Worm (Caenorhabditis elegans): ENCODE results near the gene col-77.

The col-77 gene

ce11 chrII:8328820-8329339 is 30.3 kb downstream of the col-77 start, which contains the start of gene hel-1 (continued):
- no peak for TF ChIP-seq daf-12 (tag; optimal IDR thresholded peaks at IDR 0.05)
- TF ChIP-seq mdl-1 (tag; optimal IDR thresholded peaks at IDR 0.05) = peak in 1 of 2 experiments; percentile 65
- no peak for TF ChIP-seq ceh-32 (tag; optimal IDR thresholded peaks at IDR 0.05; ENCODE audit: poor library complexity)
- no peak for TF ChIP-seq nhr-111 (GFP tag; optimal IDR thresholded peaks at IDR 0.05)
- TF ChIP-seq nhr-11 (tag; optimal IDR thresholded peaks at IDR 0.05) = peak; percentile 91
- no peak for TF ChIP-seq daf-8 (GFP tag; IDR thresholded peaks at IDR 0.05)
- TF ChIP-seq pha-4 (GFP tag; IDR thresholded peaks at IDR 0.05) = no peak
- TF ChIP-seq pha-4 (tag; optimal IDR thresholded peaks at IDR 0.05) = no peak
- TF ChIP-seq ZK546.5 (tag; optimal IDR thresholded peaks at IDR 0.05) = no peak
- TF ChIP-seq dpl-1 (GFP tag; optimal IDR thresholded peaks at IDR 0.05) = peak; percentile 91
- peak; percentile 63 for TF ChIP-seq rbr-2 (tag; optimal IDR thresholded peaks at IDR 0.05)
- no peak for TF ChIP-seq gei-8 (GFP tag; optimal IDR thresholded peaks at IDR 0.05)
- no peak for TF ChIP-seq madf-5 (GFP tag; IDR thresholded peaks at IDR 0.05)
- TF ChIP-seq ceh-62 (tag; optimal IDR thresholded peaks at IDR 0.05) = no peak
- no peak for TF ChIP-seq zfp-3 (GFP tag; conservative IDR thresholded peaks at IDR 0.05)
- peak; percentile 50; the same call in 1 of the 2 replicates for TF ChIP-seq ceh-20 (GFP tag; IDR thresholded peaks at IDR 0.05)
- TF ChIP-seq F26F4.8 (GFP tag; conservative IDR thresholded peaks at IDR 0.05) = no peak
- no peak for TF ChIP-seq pqm-1 (tag; optimal IDR thresholded peaks at IDR 0.05)
- peak in 1 of 2 experiments; percentile 88 for TF ChIP-seq unc-62 (GFP tag; optimal IDR thresholded peaks at IDR 0.05 in 1 of 2)
- no peak for TF ChIP-seq unc-62 (tag; optimal IDR thresholded peaks at IDR 0.05)
- peak; percentile 30 for TF ChIP-seq nhr-28 (tag; optimal IDR thresholded peaks at IDR 0.05)
- TF ChIP-seq jun-1 (tag; optimal IDR thresholded peaks at IDR 0.05) = no peak
- peak; percentile 60 for TF ChIP-seq unc-130 (GFP tag; optimal IDR thresholded peaks at IDR 0.05)
- 0 out of 2 replicates have a peak, but pooled peaks have one; percentile 39 for TF ChIP-seq ctbp-1 (GFP tag; IDR thresholded peaks at IDR 0.05)
- TF ChIP-seq aly-2 (tag; optimal IDR thresholded peaks at IDR 0.05) = no peak
- peak; percentile 41; the same call in 1 of the 2 replicates for TF ChIP-seq dmd-6 (GFP tag; IDR thresholded peaks at IDR 0.05)
- TF ChIP-seq ceh-28 (tag; optimal IDR thresholded peaks at IDR 0.05) = no peak
- peak; percentile 39; the same call in 1 of the 2 replicates for TF ChIP-seq egl-43 (GFP tag; IDR thresholded peaks at IDR 0.05)
- no peak for TF ChIP-seq duxl-1 (tag; optimal IDR thresholded peaks at IDR 0.05; ENCODE audit: poor library complexity)

- TF ChIP-seq unc-62 (GFP tag; optimal IDR thresholded peaks at IDR 0.05 in 1 of 2) (peak in 1 of 2 experiments; percentile 94), unc-62 (tag; optimal IDR thresholded peaks at IDR 0.05) (no peak), F10B5.3 (tag; optimal IDR thresholded peaks at IDR 0.05) (no peak), D1046.2 (GFP tag; IDR thresholded peaks at IDR 0.05) (no peak)
These were observed 31.7 kb downstream of the col-77 start for ce11 chrII:8327450-8327849.

- no peak for TF ChIP-seq dve-1 (tag; optimal IDR thresholded peaks at IDR 0.05; ENCODE audit: insufficient read depth)
- no peak for TF ChIP-seq daf-12 (tag; optimal IDR thresholded peaks at IDR 0.05)
- no peak for TF ChIP-seq nhr-6 (tag; optimal IDR thresholded peaks at IDR 0.05)
- no peak for TF ChIP-seq hlh-11 (tag; optimal IDR thresholded peaks at IDR 0.05)
- TF ChIP-seq duxl-1 (tag; optimal IDR thresholded peaks at IDR 0.05; ENCODE audit: poor library complexity) = peak; percentile 36
- no peak for TF ChIP-seq nhr-11 (tag; optimal IDR thresholded peaks at IDR 0.05)
- no peak for TF ChIP-seq zip-11 (GFP tag; IDR thresholded peaks at IDR 0.05)
- TF ChIP-seq skn-1 (tag; optimal IDR thresholded peaks at IDR 0.05) = no peak
- TF ChIP-seq unc-130 (GFP tag; optimal IDR thresholded peaks at IDR 0.05) = no peak
- TF ChIP-seq ama-1 (optimal IDR thresholded peaks at IDR 0.05) = peak; percentile 66
- peak; percentile 14 for TF ChIP-seq mep-1 (tag; optimal IDR thresholded peaks at IDR 0.05)
- TF ChIP-seq nhr-102 (tag; optimal IDR thresholded peaks at IDR 0.05) = peak; percentile 15
- TF ChIP-seq aha-1 (tag) = peak; percentile 95
- TF ChIP-seq lin-29 (GFP tag; IDR thresholded peaks at IDR 0.05) = no peak
- no peak for TF ChIP-seq daf-19 (GFP tag; conservative IDR thresholded peaks at IDR 0.05)
- peak; percentile 20 for TF ChIP-seq mes-2 (tag; optimal IDR thresholded peaks at IDR 0.05; ENCODE audit: poor library complexity, severe bottlenecking)
- TF ChIP-seq lin-1 (GFP tag; IDR thresholded peaks at IDR 0.05) = no peak
- no peak for TF ChIP-seq F26F4.8 (GFP tag; conservative IDR thresholded peaks at IDR 0.05)
- TF ChIP-seq nhr-25 (tag; optimal IDR thresholded peaks at IDR 0.05; ENCODE audit: borderline replicate concordance, insufficient read depth) = no peak
- no peak for TF ChIP-seq nhr-48 (tag; optimal IDR thresholded peaks at IDR 0.05)
- TF ChIP-seq fkh-10 (GFP tag; optimal IDR thresholded peaks at IDR 0.05) = no peak
- TF ChIP-seq ZK546.5 (tag; optimal IDR thresholded peaks at IDR 0.05) = no peak
- TF ChIP-seq dmd-6 (GFP tag; IDR thresholded peaks at IDR 0.05) = no peak
These were observed 32.8 kb downstream of the col-77 start for ce11 chrII:8326228-8326960.

All from whole organism, L4 larva.